Worm (Caenorhabditis elegans): ENCODE data around the gene clec-227.

DNA sequence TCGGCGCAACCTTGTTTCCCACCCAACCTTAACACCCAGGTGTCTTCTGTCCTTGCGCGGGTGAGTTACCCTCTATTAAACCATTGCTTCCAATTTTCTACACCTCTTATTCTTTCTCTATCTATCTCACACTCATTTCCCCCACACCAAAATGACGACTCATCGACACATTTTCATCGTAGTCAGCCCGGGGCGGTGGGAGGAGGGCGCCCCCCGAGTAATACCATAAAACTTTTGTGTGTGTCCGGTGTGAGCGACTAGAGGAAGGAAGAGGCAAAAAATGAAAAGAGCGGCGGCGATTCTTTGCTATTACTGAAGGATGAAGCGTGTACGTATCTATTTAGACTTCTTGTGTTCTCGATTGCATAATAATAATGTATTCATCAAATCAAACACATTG is 32.4 kb downstream of the clec-227 start:
- TF ChIP-seq ces-1 (GFP tag; optimal IDR thresholded peaks at IDR 0.05) (no peak), lin-13 (tag; optimal IDR thresholded peaks at IDR 0.05) (no peak), blmp-1 (tag; optimal IDR thresholded peaks at IDR 0.05) (no peak), nhr-237 (tag; optimal IDR thresholded peaks at IDR 0.05) (no peak)
